Worm (Caenorhabditis elegans): Measurements from ENCODE around the gene W04B5.8.

ce11 chrIII:2419504-2419903, 6.6 kb upstream of the W04B5.8 start:
- TF ChIP-seq snpc-4 (tag; optimal IDR thresholded peaks at IDR 0.05) (no peak), drap-1 (GFP tag; optimal IDR thresholded peaks at IDR 0.05) (no peak), lsy-2 (tag; optimal IDR thresholded peaks at IDR 0.05) (no peak), sem-2 (GFP tag; optimal IDR thresholded peaks at IDR 0.05) (no peak), ces-1 (GFP tag; optimal IDR thresholded peaks at IDR 0.05) (no peak), nhr-2 (tag; optimal IDR thresholded peaks at IDR 0.05) (no peak), blmp-1 (tag; optimal IDR thresholded peaks at IDR 0.05) (no peak), elt-3 (tag; optimal IDR thresholded peaks at IDR 0.05) (no peak), ztf-11 (tag; optimal IDR thresholded peaks at IDR 0.05) (no peak), nhr-76 (tag; optimal IDR thresholded peaks at IDR 0.05) (no peak), nhr-12 (tag; optimal IDR thresholded peaks at IDR 0.05) (no peak)

Measured in whole organism, mixed stage, embryonic.